Worm (Caenorhabditis elegans): Measurements from ENCODE around the gene W09D6.5.

DNA sequence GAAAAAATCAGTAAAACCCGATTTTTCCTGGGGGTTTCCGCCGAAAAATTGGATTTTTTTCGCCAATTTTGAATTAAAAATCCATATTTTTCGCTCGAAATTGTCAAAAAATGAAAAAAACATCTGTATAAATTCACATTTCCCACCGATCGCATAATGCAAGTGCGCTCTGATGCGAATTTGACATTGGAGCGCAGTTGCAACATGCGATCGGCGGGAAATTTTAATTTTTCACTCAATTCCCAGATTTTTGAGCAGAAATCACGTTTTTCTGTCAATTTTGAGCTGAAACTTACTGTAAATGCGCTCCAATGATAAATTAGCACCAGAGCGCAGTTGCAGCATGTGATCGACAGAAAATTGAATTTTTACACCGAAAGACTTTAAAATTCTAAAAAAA, 23.7 kb upstream of the W09D6.5 start:
- TF ChIP-seq cebp-1 (GFP tag; IDR thresholded peaks at IDR 0.05) (no peak), cebp-1 (tag; optimal IDR thresholded peaks at IDR 0.05) (no peak), ztf-6 (GFP tag; IDR thresholded peaks at IDR 0.05) (no peak), F55B11.4 (tag; optimal IDR thresholded peaks at IDR 0.05; ENCODE audit: borderline replicate concordance, insufficient read depth) (no peak), T07F8.4 (tag; optimal IDR thresholded peaks at IDR 0.05) (no peak), nfya-1 (tag; optimal IDR thresholded peaks at IDR 0.05; ENCODE audit: borderline replicate concordance, insufficient read depth) (no peak), F39B2.1 (GFP tag; IDR thresholded peaks at IDR 0.05) (no peak), ceh-58 (GFP tag; IDR thresholded peaks at IDR 0.05) (no peak), ama-1 (optimal IDR thresholded peaks at IDR 0.05) (no peak), ama-1 (GFP tag; optimal IDR thresholded peaks at IDR 0.05) (no peak)
